Worm (Caenorhabditis elegans) whole organism, midembryonic: Measurements from ENCODE around the gene dmd-3.

Source experiments
- T22C8.4 ChIP-seq: fragments of 200-800 bp; sonication (Bioruptor generic); IDR thresholded peaks from 2 replicates; pipeline ENCODE4 v1.3.6; 2022; ENCODE audit warnings: missing genetic modification characterization, missing compliant biosample characterization
- cog-1 ChIP-seq: sonication (generic microtip); optimal IDR thresholded peaks from 2 replicates; lab custom pipeline; 2016; ENCODE audit warnings: missing genetic modification characterization, missing compliant biosample characterization
- flt-1 ChIP-seq: fragments of 200-800 bp; sonication (Bioruptor generic); IDR thresholded peaks from 2 replicates; pipeline ENCODE4 v1.3.6; 2022; ENCODE audit warnings: missing genetic modification characterization, missing compliant biosample characterization
- klf-2 ChIP-seq: fragments of 200-800 bp; sonication (Bioruptor generic); conservative IDR thresholded peaks from 2 replicates; pipeline ENCODE4 v1.3.6; 2022; ENCODE audit warnings: missing genetic modification reagents, missing genetic modification characterization, missing compliant biosample characterization
- med-1 ChIP-seq: sonication (generic microtip); optimal IDR thresholded peaks from 2 replicates; lab custom pipeline; 2017; ENCODE audit warnings: missing genetic modification characterization, mild to moderate bottlenecking, missing compliant biosample characterization, antibody characterized with exemption, missing genetic modification reagents; ENCODE audit not compliant: insufficient read depth
- ref-1 ChIP-seq: fragments of 200-800 bp; sonication (Bioruptor generic); conservative IDR thresholded peaks from 2 replicates; pipeline ENCODE4 v1.3.6; 2022; ENCODE audit warnings: missing genetic modification reagents, missing genetic modification characterization, missing compliant biosample characterization
- ztf-23 ChIP-seq: fragments of 200-800 bp; sonication (Bioruptor generic); IDR thresholded peaks from 2 replicates; pipeline ENCODE4 v1.3.6; 2022; ENCODE audit warnings: missing genetic modification reagents, missing genetic modification characterization, missing compliant biosample characterization
- ztf-29 ChIP-seq: fragments of 200-800 bp; sonication (Bioruptor generic); IDR thresholded peaks from 2 replicates; pipeline ENCODE4 v1.3.6; 2022; ENCODE audit warnings: missing genetic modification reagents, missing genetic modification characterization, missing compliant biosample characterization

DNA sequence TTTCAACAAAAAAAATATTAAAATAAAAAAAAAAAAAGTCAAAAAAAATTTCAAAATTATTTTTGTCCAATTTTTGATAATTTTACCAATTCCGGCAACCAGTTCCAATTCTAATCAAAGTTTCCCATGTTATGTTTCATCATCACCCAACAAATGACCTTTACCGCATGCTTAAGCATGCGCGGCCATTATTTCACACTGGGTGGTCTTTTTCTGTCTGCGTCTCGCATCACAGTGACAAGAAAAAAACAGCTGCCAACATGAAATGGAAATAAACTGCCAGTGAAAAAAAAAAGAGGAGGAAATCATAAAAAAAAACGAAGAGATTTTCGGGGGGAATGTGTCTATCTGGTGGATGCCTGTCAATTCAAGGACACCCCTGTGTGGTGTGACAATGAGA lies 11.3 kb upstream of the dmd-3 start:
- TF ChIP-seq ref-1 (GFP tag; lab: Robert Waterston, UW) (no peak), flt-1 (GFP tag; lab: Robert Waterston, UW) (no peak), med-1 (GFP tag; lab: Kevin White, UChicago) (no peak), klf-2 (no peak), ztf-29 (GFP tag; lab: Robert Waterston, UW) (peak; percentile 85; the same call in 1 of the 2 replicates), cog-1 (no peak), T22C8.4 (no peak), ztf-23 (no peak)
